Worm (Caenorhabditis elegans): ENCODE data around the gene F46C8.3.

F46C8.3 gene

DNA sequence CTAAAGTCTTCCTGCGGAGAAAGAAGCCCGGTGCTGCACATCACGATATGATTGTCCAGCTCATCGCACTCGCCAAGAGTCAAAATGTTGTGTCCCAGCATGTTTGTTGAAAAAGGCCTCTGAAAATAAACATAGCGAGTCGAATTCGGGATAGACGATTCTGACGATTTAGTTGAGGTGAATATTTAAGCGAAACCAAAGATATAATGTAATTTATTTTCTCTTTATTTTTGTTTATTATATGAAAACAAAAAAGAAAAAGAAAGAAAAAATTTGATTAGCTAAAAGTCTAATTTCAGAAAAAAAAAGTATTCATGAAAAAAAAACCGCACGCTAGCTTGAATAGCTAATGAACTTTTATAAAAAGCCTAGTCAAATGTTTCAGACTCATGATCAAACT is 7.3 kb downstream of the F46C8.3 start, which contains the start of gene ceh-14:
Gene ceh-14, minus strand, starts transcription at position 101 of the 400 bp plus-strand sequence.
- no peak for TF ChIP-seq unc-120 (tag; optimal IDR thresholded peaks at IDR 0.05; ENCODE audit: poor library complexity, severe bottlenecking)
- TF ChIP-seq bed-3 (GFP tag; optimal IDR thresholded peaks at IDR 0.05) = no peak
- TF ChIP-seq zip-8 (tag; optimal IDR thresholded peaks at IDR 0.05) = no peak
- no peak for TF ChIP-seq tbx-8 (GFP tag; optimal IDR thresholded peaks at IDR 0.05)
- no peak for TF ChIP-seq snpc-4 (tag; optimal IDR thresholded peaks at IDR 0.05)
- no peak for TF ChIP-seq ceh-43 (GFP tag; optimal IDR thresholded peaks at IDR 0.05)
- TF ChIP-seq elt-3 (tag; optimal IDR thresholded peaks at IDR 0.05) = no peak
- TF ChIP-seq mab-5 (tag; optimal IDR thresholded peaks at IDR 0.05) = no peak
- TF ChIP-seq nhr-237 (tag; optimal IDR thresholded peaks at IDR 0.05) = no peak
- no peak for TF ChIP-seq unc-39 (tag; optimal IDR thresholded peaks at IDR 0.05)
- no peak for TF ChIP-seq nhr-28 (tag; optimal IDR thresholded peaks at IDR 0.05)
- no peak for TF ChIP-seq ceh-83 (GFP tag; optimal IDR thresholded peaks at IDR 0.05)
- no peak for TF ChIP-seq ces-1 (GFP tag; optimal IDR thresholded peaks at IDR 0.05)

DNA sequence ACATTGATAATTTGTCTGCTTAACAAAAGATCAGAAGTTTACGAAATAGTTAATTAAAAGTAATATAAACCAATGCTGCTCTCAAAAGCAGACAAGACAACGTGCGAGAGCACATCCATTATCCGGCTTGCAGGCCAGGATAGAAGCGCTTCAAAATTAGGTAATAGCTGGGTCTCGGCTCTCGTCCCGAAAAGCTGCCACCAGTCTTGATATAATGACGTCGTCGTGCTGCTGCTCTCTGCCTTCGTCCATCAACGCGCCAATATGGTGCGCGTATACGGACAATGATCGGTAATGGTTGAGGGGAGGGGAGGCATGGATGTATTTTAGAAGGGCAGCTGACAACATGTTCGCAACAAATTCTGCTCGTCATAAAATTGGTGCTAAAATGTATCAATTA is 9.1 kb downstream of the F46C8.3 start:
- TF ChIP-seq mls-2 (tag; optimal IDR thresholded peaks at IDR 0.05) = peak; percentile 26
- peak; percentile 15 for TF ChIP-seq lin-32 (GFP tag; optimal IDR thresholded peaks at IDR 0.05)
- TF ChIP-seq unc-120 (tag; optimal IDR thresholded peaks at IDR 0.05; ENCODE audit: poor library complexity, severe bottlenecking) = no peak

ce11 chrX:7536869-7537268 is 11.5 kb downstream of the F46C8.3 start:
- TF ChIP-seq nhr-2 (tag; optimal IDR thresholded peaks at IDR 0.05) (no peak), nhr-28 (tag; optimal IDR thresholded peaks at IDR 0.05) (no peak), unc-62 (GFP tag; optimal IDR thresholded peaks at IDR 0.05) (no peak), ceh-43 (GFP tag; optimal IDR thresholded peaks at IDR 0.05) (no peak)

- TF ChIP-seq ces-1 (GFP tag; optimal IDR thresholded peaks at IDR 0.05) (no peak), mab-5 (tag; optimal IDR thresholded peaks at IDR 0.05) (no peak), nhr-12 (tag; optimal IDR thresholded peaks at IDR 0.05) (no peak), mep-1 (tag; optimal IDR thresholded peaks at IDR 0.05) (no peak), lin-13 (tag; optimal IDR thresholded peaks at IDR 0.05) (no peak), elt-1 (tag; optimal IDR thresholded peaks at IDR 0.05; ENCODE audit: borderline replicate concordance, insufficient read depth) (peak; percentile 86), blmp-1 (tag; optimal IDR thresholded peaks at IDR 0.05) (no peak), nhr-237 (tag; optimal IDR thresholded peaks at IDR 0.05) (no peak), pha-4 (tag; optimal IDR thresholded peaks at IDR 0.05) (no peak), ceh-83 (GFP tag; optimal IDR thresholded peaks at IDR 0.05) (no peak), mls-2 (tag; optimal IDR thresholded peaks at IDR 0.05) (no peak), ham-2 (GFP tag; optimal IDR thresholded peaks at IDR 0.05) (peak; percentile 18)
These were observed 12.4 kb downstream of the F46C8.3 start, which contains the start of gene dpy-7 for ce11 chrX:7537742-7538268. Gene dpy-7 (minus strand): TSS chrX:7537792.

DNA sequence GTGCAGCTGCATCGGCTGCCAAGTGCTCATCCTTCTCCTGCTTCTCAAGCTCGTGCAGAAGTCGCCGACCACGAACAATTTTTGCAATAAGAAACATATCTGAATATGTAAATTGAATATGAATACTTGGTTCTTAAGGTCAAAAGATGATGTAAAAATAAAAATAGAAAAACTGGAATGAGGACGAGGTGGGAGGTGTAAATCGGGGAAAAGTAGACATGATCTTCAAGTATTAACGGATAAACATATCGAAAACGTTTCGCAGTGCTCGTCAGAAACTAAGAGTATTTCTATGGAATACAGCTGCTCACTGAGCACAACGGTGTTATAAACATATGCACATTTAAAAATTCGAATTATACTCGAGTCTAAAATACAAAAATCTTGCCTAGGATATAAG is 14.7 kb downstream of the F46C8.3 start, which contains the start of gene glb-16:
Gene glb-16, minus strand, starts transcription at position 101 of the 400 bp plus-strand sequence.
- TF ChIP-seq ceh-43 (GFP tag; optimal IDR thresholded peaks at IDR 0.05) (no peak), lsy-2 (tag; optimal IDR thresholded peaks at IDR 0.05) (no peak)

ce11 chrX:7541078-7541477 is 15.7 kb downstream of the F46C8.3 start:
- no peak for TF ChIP-seq tbx-8 (GFP tag; optimal IDR thresholded peaks at IDR 0.05)
- no peak for TF ChIP-seq elt-1 (tag; optimal IDR thresholded peaks at IDR 0.05; ENCODE audit: borderline replicate concordance, insufficient read depth)
- no peak for TF ChIP-seq lin-13 (tag; optimal IDR thresholded peaks at IDR 0.05)
- no peak for TF ChIP-seq ham-2 (GFP tag; optimal IDR thresholded peaks at IDR 0.05)
- TF ChIP-seq mab-5 (tag; optimal IDR thresholded peaks at IDR 0.05) = no peak
- no peak for TF ChIP-seq pha-4 (tag; optimal IDR thresholded peaks at IDR 0.05)
- TF ChIP-seq nhr-2 (tag; optimal IDR thresholded peaks at IDR 0.05) = no peak

DNA sequence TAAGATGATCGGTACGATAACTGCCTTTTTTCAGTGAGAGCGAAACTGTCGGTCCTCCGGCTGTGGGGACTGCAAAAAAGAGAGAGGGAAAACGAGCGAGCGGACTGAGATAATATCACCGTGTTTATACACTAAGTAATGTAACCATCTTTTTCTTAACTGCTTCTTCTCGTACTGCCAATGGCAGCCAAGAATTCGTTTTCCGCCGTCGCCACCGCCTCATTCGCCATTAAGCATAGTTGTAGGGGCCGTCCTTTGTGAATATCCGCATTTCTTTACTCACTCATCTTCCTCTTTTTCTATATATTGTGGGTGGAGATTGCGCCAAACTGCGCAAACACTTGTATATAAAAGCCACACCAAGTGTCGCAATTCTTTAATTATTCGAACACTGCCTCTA is 21.1 kb downstream of the F46C8.3 start, which contains the start of gene col-174:
Gene col-174, plus strand, starts transcription at position 301 of the 400 bp plus-strand sequence.
- TF ChIP-seq unc-39 (tag; optimal IDR thresholded peaks at IDR 0.05) = no peak
- peak; percentile 12 for TF ChIP-seq ham-2 (GFP tag; optimal IDR thresholded peaks at IDR 0.05)

DNA sequence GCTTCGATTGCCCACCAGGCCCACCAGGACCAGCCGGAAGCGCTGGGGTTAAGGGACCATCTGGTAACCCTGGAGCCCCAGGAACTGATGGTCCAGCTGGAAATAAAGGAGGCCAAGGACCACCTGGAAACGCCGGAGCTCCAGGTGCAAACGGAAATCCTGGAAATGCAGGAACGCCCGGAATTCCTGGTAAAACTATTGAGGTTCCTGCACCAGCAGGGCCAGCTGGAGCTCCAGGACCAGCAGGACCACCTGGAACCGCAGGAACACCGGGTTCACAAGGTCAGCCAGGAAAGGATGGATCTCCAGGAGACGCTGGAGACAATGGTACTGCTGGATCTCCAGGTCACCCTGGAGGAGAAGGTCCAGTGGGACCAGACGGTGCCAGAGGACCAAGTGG is 22.3 kb downstream of the F46C8.3 start:
- TF ChIP-seq mab-5 (tag; optimal IDR thresholded peaks at IDR 0.05) = no peak
- TF ChIP-seq unc-120 (tag; optimal IDR thresholded peaks at IDR 0.05; ENCODE audit: poor library complexity, severe bottlenecking) = no peak
- TF ChIP-seq sem-2 (GFP tag; optimal IDR thresholded peaks at IDR 0.05) = no peak
- TF ChIP-seq ceh-39 (tag; optimal IDR thresholded peaks at IDR 0.05) = no peak
- TF ChIP-seq ceh-43 (GFP tag; optimal IDR thresholded peaks at IDR 0.05) = no peak
